Worm (Caenorhabditis elegans): ENCODE data around the gene trx-2.

trx-2 gene

DNA sequence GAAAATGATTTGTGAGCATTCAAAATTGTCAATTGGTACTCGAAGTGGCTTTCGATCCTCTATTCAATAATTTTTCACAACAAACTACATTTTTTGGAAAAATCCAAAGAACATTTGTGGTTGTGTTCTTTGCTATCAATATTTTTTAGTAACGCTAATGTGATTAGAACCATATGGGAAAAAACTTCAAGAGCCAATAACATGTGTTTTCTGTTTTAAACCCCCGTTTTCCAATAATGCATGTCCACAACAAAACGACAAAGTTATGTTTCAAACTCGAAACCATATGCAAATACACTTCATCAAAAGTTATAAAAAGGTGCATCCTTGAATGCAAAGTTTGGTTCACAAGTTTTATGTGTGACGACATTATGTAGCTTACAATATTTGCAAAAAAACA, 28.6 kb upstream of the trx-2 start:
- no peak for TF ChIP-seq ceh-48 (tag; optimal IDR thresholded peaks at IDR 0.05)
- no peak for TF ChIP-seq dve-1 (tag; optimal IDR thresholded peaks at IDR 0.05)
- no peak for TF ChIP-seq ceh-18 (tag; optimal IDR thresholded peaks at IDR 0.05)
- TF ChIP-seq ceh-6 (GFP tag; optimal IDR thresholded peaks at IDR 0.05) = no peak
- TF ChIP-seq ceh-2 (tag; optimal IDR thresholded peaks at IDR 0.05) = no peak
- no peak for TF ChIP-seq ceh-45 (GFP tag; IDR thresholded peaks at IDR 0.05)
- TF ChIP-seq unc-86 (tag; optimal IDR thresholded peaks at IDR 0.05) = no peak
- no peak for TF ChIP-seq eyg-1 (tag; optimal IDR thresholded peaks at IDR 0.05)
- TF ChIP-seq hlh-8 (tag; optimal IDR thresholded peaks at IDR 0.05) = no peak

DNA sequence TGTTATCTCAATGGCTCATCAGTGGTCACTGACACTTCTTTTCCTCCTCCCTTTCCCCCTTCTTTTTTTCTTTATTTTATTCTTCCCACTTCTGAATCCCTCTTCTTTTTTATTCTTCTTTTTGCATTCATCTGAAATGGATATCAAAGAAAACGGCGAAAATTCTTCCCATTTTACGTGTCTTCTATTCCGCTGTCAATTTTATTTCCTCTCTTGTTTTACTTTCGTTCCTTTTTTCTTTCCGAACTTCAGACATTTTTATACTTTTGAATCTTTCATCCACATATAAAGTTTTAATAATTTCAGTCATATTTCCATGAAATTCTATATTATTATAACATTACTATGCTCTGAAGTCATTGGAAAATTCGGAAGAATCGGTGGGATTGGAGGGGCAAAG, 27.2 kb upstream of the trx-2 start, which contains the start of gene B0024.3:
Gene B0024.3 (plus strand): TSS at position 301 of the 400 bp plus-strand sequence.
- TF ChIP-seq sox-4 (tag; optimal IDR thresholded peaks at IDR 0.05) (no peak), ceh-18 (tag; optimal IDR thresholded peaks at IDR 0.05) (no peak), mec-3 (tag; optimal IDR thresholded peaks at IDR 0.05; ENCODE audit: borderline replicate concordance) (no peak), nfya-1 (tag; optimal IDR thresholded peaks at IDR 0.05) (no peak), ceh-24 (tag; optimal IDR thresholded peaks at IDR 0.05) (no peak)

DNA sequence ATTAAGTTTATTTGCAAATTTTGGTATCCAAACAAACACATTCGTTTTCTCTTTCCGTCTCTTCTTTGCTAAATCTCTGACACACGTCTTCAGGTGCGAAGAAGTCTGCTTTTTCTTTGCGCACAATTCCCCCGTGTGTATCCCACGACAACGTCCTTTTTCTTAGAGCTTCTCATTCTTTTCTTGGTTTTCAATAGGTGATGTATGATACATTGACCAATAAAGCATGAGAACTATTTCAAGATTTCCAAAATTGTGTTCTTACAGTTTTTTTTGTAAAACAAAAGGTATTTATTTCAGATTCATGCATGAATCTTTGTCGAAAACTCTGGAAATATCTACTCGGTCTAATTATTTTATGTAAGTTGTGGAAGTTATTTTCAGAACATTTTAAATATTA, 24.7 kb upstream of the trx-2 start, which contains the start of gene B0024.15:
Gene B0024.15 (plus strand): TSS at position 301 of the 400 bp plus-strand sequence.
- TF ChIP-seq pqm-1 (tag; optimal IDR thresholded peaks at IDR 0.05) (no peak), ceh-45 (GFP tag; IDR thresholded peaks at IDR 0.05) (no peak), hlh-13 (GFP tag; optimal IDR thresholded peaks at IDR 0.05) (no peak), unc-55 (GFP tag; optimal IDR thresholded peaks at IDR 0.05) (no peak), mec-3 (tag; optimal IDR thresholded peaks at IDR 0.05; ENCODE audit: borderline replicate concordance) (no peak), pax-1 (tag; optimal IDR thresholded peaks at IDR 0.05) (no peak), pros-1 (tag; optimal IDR thresholded peaks at IDR 0.05) (no peak), unc-3 (GFP tag; conservative IDR thresholded peaks at IDR 0.05) (no peak), unc-3 (tag; optimal IDR thresholded peaks at IDR 0.05) (no peak), syd-9 (tag; optimal IDR thresholded peaks at IDR 0.05) (no peak), ets-4 (tag; optimal IDR thresholded peaks at IDR 0.05) (no peak), K02D7.2 (tag; optimal IDR thresholded peaks at IDR 0.05) (no peak)

DNA sequence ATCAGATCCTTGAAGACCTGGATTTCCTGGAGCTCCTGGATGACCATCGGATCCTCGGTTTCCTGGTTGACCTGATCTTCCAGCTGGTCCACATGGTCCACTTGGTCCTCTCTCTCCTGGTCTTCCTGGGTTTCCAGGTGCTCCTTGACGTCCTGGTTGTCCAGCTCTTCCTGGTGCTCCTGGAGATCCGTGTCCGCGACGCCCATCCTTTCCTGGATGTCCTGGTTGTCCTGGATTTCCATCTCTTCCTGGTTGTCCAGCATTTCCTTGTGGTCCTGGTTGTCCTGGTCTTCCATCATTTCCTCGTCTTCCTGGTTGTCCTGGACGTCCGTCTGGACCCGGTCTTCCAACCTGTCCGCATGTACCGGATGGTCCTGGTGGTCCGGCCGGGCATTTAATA, 22.6 kb upstream of the trx-2 start:
- no peak for TF ChIP-seq lim-6 (tag; optimal IDR thresholded peaks at IDR 0.05)
- no peak for TF ChIP-seq nfya-1 (tag; optimal IDR thresholded peaks at IDR 0.05)
- no peak for TF ChIP-seq K02D7.2 (tag; optimal IDR thresholded peaks at IDR 0.05)
- no peak for TF ChIP-seq ets-4 (tag; optimal IDR thresholded peaks at IDR 0.05)
- no peak for TF ChIP-seq ahr-1 (tag; optimal IDR thresholded peaks at IDR 0.05)
- no peak for TF ChIP-seq pax-1 (tag; optimal IDR thresholded peaks at IDR 0.05)
- TF ChIP-seq ceh-31 (tag; optimal IDR thresholded peaks at IDR 0.05) = no peak
- TF ChIP-seq Y22D7AL.16 (tag; optimal IDR thresholded peaks at IDR 0.05) = no peak
- no peak for TF ChIP-seq hlh-6 (tag; optimal IDR thresholded peaks at IDR 0.05)
- no peak for TF ChIP-seq hlh-30 (tag; optimal IDR thresholded peaks at IDR 0.05; ENCODE audit: insufficient read depth)
- TF ChIP-seq odd-2 (tag; optimal IDR thresholded peaks at IDR 0.05) = no peak
- TF ChIP-seq ceh-6 (GFP tag; optimal IDR thresholded peaks at IDR 0.05) = no peak
- TF ChIP-seq sox-2 (GFP tag; IDR thresholded peaks at IDR 0.05) = no peak

DNA sequence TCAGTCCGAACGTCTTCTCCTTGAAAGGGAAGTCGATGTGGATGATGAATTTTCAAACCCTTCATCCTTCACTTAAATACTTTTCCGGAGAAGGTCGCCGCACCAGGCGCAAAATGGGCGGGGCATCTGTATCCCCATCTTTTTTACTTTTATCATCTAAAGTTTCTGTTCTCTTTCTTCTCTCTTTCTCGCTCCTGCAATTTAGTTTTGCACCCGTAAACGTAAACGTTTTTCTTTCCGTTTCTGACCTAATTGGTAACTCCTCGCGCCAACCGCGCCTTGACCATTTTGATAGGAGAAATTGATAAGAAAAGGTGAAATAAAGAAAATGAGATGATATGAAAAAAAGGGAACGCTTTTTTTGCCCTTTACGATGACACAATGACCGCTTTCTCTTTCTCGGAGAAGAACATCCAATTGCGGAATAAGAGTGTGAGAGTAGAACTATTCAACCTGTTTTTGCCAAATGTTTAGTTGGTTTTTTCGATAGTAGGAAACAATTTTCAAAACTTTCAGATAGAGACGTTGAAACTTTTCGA, 21.6 kb upstream of the trx-2 start, which contains the start of gene col-149:
Gene col-149 (minus strand): TSS at position 51 of the 539 bp plus-strand sequence.
- TF ChIP-seq ref-2 (tag; optimal IDR thresholded peaks at IDR 0.05) (no peak), hlh-30 (tag; optimal IDR thresholded peaks at IDR 0.05; ENCODE audit: insufficient read depth) (no peak)

DNA sequence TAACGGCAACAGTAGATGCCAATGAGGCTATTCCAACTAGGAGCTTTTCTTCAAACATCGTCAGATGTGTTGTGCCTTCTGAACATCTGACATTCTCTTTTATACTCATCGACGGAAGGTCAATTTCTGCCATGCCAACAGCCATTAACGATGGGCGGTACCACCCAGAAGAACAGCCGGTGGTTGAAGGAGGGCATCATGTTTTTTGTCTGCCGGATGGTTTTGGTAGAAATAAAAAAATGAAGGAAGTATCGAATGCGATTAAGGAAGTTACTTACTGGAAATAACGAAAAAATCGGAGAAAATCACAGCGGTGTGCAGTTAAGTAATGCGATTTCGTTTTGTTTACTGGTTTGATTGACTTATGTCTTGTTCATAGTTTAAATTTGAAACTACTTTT, 19.9 kb upstream of the trx-2 start, which contains the start of gene col-150:
Gene col-150 (minus strand): TSS at position 101 of the 400 bp plus-strand sequence.
- no peak for TF ChIP-seq elt-4 (tag; optimal IDR thresholded peaks at IDR 0.05)
- no peak for TF ChIP-seq ceh-24 (tag; optimal IDR thresholded peaks at IDR 0.05)
- no peak for TF ChIP-seq pha-2 (tag; optimal IDR thresholded peaks at IDR 0.05)
- TF ChIP-seq dmd-4 (tag; optimal IDR thresholded peaks at IDR 0.05; ENCODE audit: borderline replicate concordance) = no peak
- TF ChIP-seq lin-11 (tag; optimal IDR thresholded peaks at IDR 0.05) = no peak
- TF ChIP-seq unc-42 (tag; optimal IDR thresholded peaks at IDR 0.05) = no peak

All from whole organism, late embryonic.